Worm (Caenorhabditis elegans) whole organism, L4 larva: ENCODE results near the gene ergo-1.

Experiments used
- F10B5.3 ChIP-seq: sonication (generic microtip); optimal IDR thresholded peaks from 2 replicates; lab custom pipeline; 2016; ENCODE audit warnings: mild to moderate bottlenecking, missing genetic modification characterization, missing compliant biosample characterization
- F37D6.2 ChIP-seq: sonication (generic microtip); optimal IDR thresholded peaks from 2 replicates; lab custom pipeline; 2016; ENCODE audit warnings: mild to moderate bottlenecking, missing genetic modification characterization, missing compliant biosample characterization
- F44E2.7 ChIP-seq: fragments of 200-800 bp; sonication (Bioruptor generic); IDR thresholded peaks from 2 replicates; pipeline ENCODE4 v2.1.2; 2022; ENCODE audit warnings: missing genetic modification characterization, missing compliant biosample characterization
- Y105C5A.15 ChIP-seq: fragments of 200-800 bp; sonication (Bioruptor generic); IDR thresholded peaks from 2 replicates; pipeline ENCODE4 v1.3.6; 2022; ENCODE audit warnings: missing genetic modification characterization, missing compliant biosample characterization
- Y48G9A.11 ChIP-seq: fragments of 200-800 bp; sonication (Bioruptor generic); IDR thresholded peaks from 2 replicates; pipeline ENCODE4 v1.3.6; 2022; ENCODE audit warnings: missing genetic modification reagents, missing genetic modification characterization, missing compliant biosample characterization
- aha-1 ChIP-seq: fragments of 150-350 bp; peaks from one replicate; lab custom pipeline; 2014; ENCODE audit warnings: missing biosample characterization, missing genetic modification characterization
- ama-1 ChIP-seq: fragments of 150-350 bp; optimal IDR thresholded peaks from 2 replicates; lab custom pipeline; 2014; ENCODE audit warnings: inconsistent platforms, mixed read lengths
- arid-1 ChIP-seq: fragments of 200-800 bp; sonication (Bioruptor generic); conservative IDR thresholded peaks from 2 replicates; pipeline ENCODE4 v1.3.6; 2022; ENCODE audit warnings: missing genetic modification reagents, missing genetic modification characterization, missing compliant biosample characterization
- attf-4 ChIP-seq: sonication (generic microtip); optimal IDR thresholded peaks from 3 replicates; lab custom pipeline; 2017; ENCODE audit warnings: missing biosample characterization, missing genetic modification characterization
- ceh-62 ChIP-seq: sonication (generic microtip); optimal IDR thresholded peaks from 2 replicates; lab custom pipeline; 2017; ENCODE audit warnings: missing biosample characterization, missing genetic modification characterization
- ceh-82 ChIP-seq: sonication (generic microtip); optimal IDR thresholded peaks from 2 replicates; lab custom pipeline; 2017; ENCODE audit warnings: missing biosample characterization, missing genetic modification characterization
- ctbp-1 ChIP-seq: fragments of 200-800 bp; sonication (Bioruptor generic); IDR thresholded peaks from 2 replicates; pipeline ENCODE4 v1.3.6; 2022; ENCODE audit warnings: missing genetic modification reagents, missing genetic modification characterization, missing compliant biosample characterization
- daf-16 ChIP-seq, 3 experiments: sonication (generic microtip); optimal IDR thresholded peaks; 2 replicates each; lab custom pipeline; 2016 to 2017; ENCODE audit warnings: missing genetic modification characterization in 3 of 3, missing genetic modification reagents in 3 of 3, mild to moderate bottlenecking in 2 of 3, missing compliant biosample characterization in 2 of 3, missing biosample characterization in 1 of 3, moderate library complexity in 1 of 3
- dmd-9 ChIP-seq: fragments of 200-800 bp; sonication (Bioruptor generic); IDR thresholded peaks from 2 replicates; pipeline ENCODE4 v1.3.6; 2022; ENCODE audit warnings: missing genetic modification reagents, missing genetic modification characterization, missing compliant biosample characterization
- dpl-1 ChIP-seq: fragments of 150-350 bp; optimal IDR thresholded peaks from 2 replicates; lab custom pipeline; 2014; ENCODE audit warnings: missing biosample characterization, missing genetic modification reagents, missing genetic modification characterization
- dve-1 ChIP-seq: sonication (generic microtip); optimal IDR thresholded peaks from 2 replicates; lab custom pipeline; 2017; ENCODE audit warnings: antibody characterized with exemption, mild to moderate bottlenecking, missing genetic modification characterization, missing compliant biosample characterization; ENCODE audit not compliant: insufficient read depth
- hif-1 ChIP-seq, 2 experiments: sonication (generic microtip); optimal IDR thresholded peaks; 2 replicates each; lab custom pipeline; 2016 to 2017; ENCODE audit warnings: missing compliant biosample characterization in 2 of 2, missing genetic modification characterization in 2 of 2, missing genetic modification reagents in 2 of 2, missing genotype in 2 of 2, mild to moderate bottlenecking in 1 of 2
- hlh-11 ChIP-seq: fragments of 200-800 bp; sonication (Bioruptor generic); optimal IDR thresholded peaks from 2 replicates; lab custom pipeline; 2018; ENCODE audit warnings: mild to moderate bottlenecking, missing genetic modification characterization, missing compliant biosample characterization
- hlh-30 ChIP-seq: sonication (generic microtip); optimal IDR thresholded peaks from 2 replicates; lab custom pipeline; 2017; ENCODE audit warnings: antibody characterized with exemption, mild to moderate bottlenecking, missing genetic modification characterization, missing compliant biosample characterization; ENCODE audit not compliant: insufficient read depth
- hmg-1.1 ChIP-seq: fragments of 200-800 bp; sonication (Bioruptor generic); IDR thresholded peaks from 2 replicates; pipeline ENCODE4 v1.3.6; 2022; ENCODE audit warnings: missing genetic modification reagents, missing genetic modification characterization, missing compliant biosample characterization
- lim-7 ChIP-seq: fragments of 200-800 bp; sonication (Bioruptor generic); IDR thresholded peaks from 2 replicates; pipeline ENCODE4 v1.3.6; 2022; ENCODE audit warnings: missing genetic modification characterization, missing compliant biosample characterization
- lin-38 ChIP-seq: fragments of 200-800 bp; sonication (Bioruptor generic); IDR thresholded peaks from 2 replicates; pipeline ENCODE4 v1.3.6; 2022; ENCODE audit warnings: missing genetic modification reagents, missing genetic modification characterization, missing compliant biosample characterization
- lsy-2 ChIP-seq, 2 experiments: fragments of 150-350 bp in 1 of 2; sonication (generic microtip) in 1 of 2; optimal IDR thresholded peaks; 2 replicates each; lab custom pipeline; 2014 to 2017; ENCODE audit warnings: missing biosample characterization in 2 of 2, missing genetic modification characterization in 2 of 2
- mdl-1 ChIP-seq, 2 experiments: fragments of 150-350 bp in 1 of 2; sonication (generic microtip) in 1 of 2; optimal IDR thresholded peaks; 2 replicates each; lab custom pipeline; 2014 to 2017; ENCODE audit warnings: missing biosample characterization in 2 of 2, missing genetic modification characterization in 2 of 2
- mep-1 ChIP-seq: fragments of 150-350 bp; sonication (generic microtip); optimal IDR thresholded peaks from 3 replicates; lab custom pipeline; 2014; ENCODE audit warnings: missing biosample characterization, missing genetic modification characterization
- mes-2 ChIP-seq: sonication (generic microtip); optimal IDR thresholded peaks from 2 replicates; lab custom pipeline; 2016; ENCODE audit warnings: missing genotype, mild to moderate bottlenecking, missing genetic modification characterization, missing compliant biosample characterization; ENCODE audit not compliant: poor library complexity, severe bottlenecking
- nhr-11 ChIP-seq: fragments of 150-350 bp; optimal IDR thresholded peaks from 2 replicates; lab custom pipeline; 2014; ENCODE audit warnings: missing biosample characterization, missing genetic modification characterization
- nhr-25 ChIP-seq: sonication (generic microtip); optimal IDR thresholded peaks from 2 replicates; lab custom pipeline; 2017; ENCODE audit warnings: missing genetic modification characterization, mild to moderate bottlenecking, missing compliant biosample characterization, antibody characterized with exemption, moderate library complexity, borderline replicate concordance; ENCODE audit not compliant: insufficient read depth
- nhr-28 ChIP-seq: fragments of 150-350 bp; optimal IDR thresholded peaks from 2 replicates; lab custom pipeline; 2014; ENCODE audit warnings: missing biosample characterization, missing genetic modification characterization
- nhr-48 ChIP-seq: sonication (generic microtip); optimal IDR thresholded peaks from 2 replicates; lab custom pipeline; 2016; ENCODE audit warnings: mild to moderate bottlenecking, missing genetic modification characterization, missing compliant biosample characterization
- nhr-6 ChIP-seq: fragments of 150-350 bp; optimal IDR thresholded peaks from 2 replicates; lab custom pipeline; 2014; ENCODE audit warnings: missing biosample characterization, missing genetic modification characterization
- nhr-77 ChIP-seq: fragments of 150-350 bp; optimal IDR thresholded peaks from 2 replicates; lab custom pipeline; 2014; ENCODE audit warnings: missing biosample characterization, missing genetic modification characterization
- pqm-1 ChIP-seq: sonication (generic microtip); optimal IDR thresholded peaks from 2 replicates; lab custom pipeline; 2017; ENCODE audit warnings: missing biosample characterization, missing genetic modification characterization
- rbr-2 ChIP-seq: sonication (generic microtip); optimal IDR thresholded peaks from 2 replicates; lab custom pipeline; 2016; ENCODE audit warnings: missing genotype, missing genetic modification characterization, missing compliant biosample characterization
- saeg-2 ChIP-seq: fragments of 200-800 bp; sonication (Bioruptor generic); IDR thresholded peaks from 2 replicates; pipeline ENCODE4 v1.3.6; 2022; ENCODE audit warnings: missing genetic modification reagents, missing genetic modification characterization, missing compliant biosample characterization
- spr-1 ChIP-seq: sonication (generic microtip); optimal IDR thresholded peaks from 2 replicates; lab custom pipeline; 2016; ENCODE audit warnings: mild to moderate bottlenecking, missing genetic modification characterization, missing compliant biosample characterization
- spr-3 ChIP-seq: fragments of 200-800 bp; sonication (Bioruptor generic); optimal IDR thresholded peaks from 2 replicates; lab custom pipeline; 2018; ENCODE audit warnings: mild to moderate bottlenecking, missing genetic modification characterization, missing compliant biosample characterization
- unc-62 ChIP-seq, 3 experiments: fragments of 150-350 bp in 1 of 3; sonication (generic microtip); optimal IDR thresholded peaks in 2 of 3; peaks in 1 of 3; 1 replicate in 1 of 3; 2 replicates in 2 of 3; lab custom pipeline; 2014 to 2017; ENCODE audit warnings: missing biosample characterization in 3 of 3, missing genetic modification characterization in 3 of 3, missing genetic modification reagents in 3 of 3, missing genotype in 1 of 3
- zip-2 ChIP-seq: fragments of 150-350 bp; optimal IDR thresholded peaks from 2 replicates; lab custom pipeline; 2014; ENCODE audit warnings: missing biosample characterization, missing genetic modification characterization

The ergo-1 gene

ce11 chrV:975184-975583, 33.4 kb upstream of the ergo-1 start:
- 0 out of 2 replicates have a peak, but pooled peaks have one; percentile 28 for TF ChIP-seq arid-1 (GFP tag; lab: Robert Waterston, UW)
- no peak for TF ChIP-seq attf-4
- TF ChIP-seq dpl-1 = peak; percentile 44
- TF ChIP-seq hmg-1.1 (GFP tag; lab: Robert Waterston, UW) = peak; percentile 71
- TF ChIP-seq nhr-6 (tag; lab: Kevin White, UChicago) = no peak
- peak in 1 of 2 experiments; percentile 99 for TF ChIP-seq unc-62 (GFP tag; optimal IDR thresholded peaks at IDR 0.05 in 1 of 2; lab: Kevin White, UChicago)
- no peak for TF ChIP-seq unc-62 (tag; optimal IDR thresholded peaks at IDR 0.05; lab: Kevin White, UChicago)
- peak; percentile 35 for TF ChIP-seq F37D6.2 (tag; lab: Kevin White, UChicago)
- TF ChIP-seq nhr-28 (tag; lab: Kevin White, UChicago) = peak; percentile 30
- no peak for TF ChIP-seq zip-2 (tag; lab: Kevin White, UChicago)
- no peak for TF ChIP-seq lim-7 (GFP tag; lab: Robert Waterston, UW)
- no peak for TF ChIP-seq ceh-62 (tag; lab: Kevin White, UChicago)
- peak in 1 of 2 experiments; percentile 55 for TF ChIP-seq mdl-1 (tag; optimal IDR thresholded peaks at IDR 0.05; lab: Kevin White, UChicago)
- TF ChIP-seq dve-1 (tag; lab: Kevin White, UChicago) = peak; percentile 53
- peak; percentile 47 for TF ChIP-seq rbr-2 (tag; lab: Kevin White, UChicago)
- 0 out of 2 replicates have a peak, but pooled peaks have one; percentile 8 for TF ChIP-seq lin-38 (GFP tag; lab: Robert Waterston, UW)
- no peak for TF ChIP-seq Y48G9A.11 (GFP tag; lab: Robert Waterston, UW)
- TF ChIP-seq hlh-30 = peak; percentile 44
- TF ChIP-seq daf-16 (GFP tag; optimal IDR thresholded peaks at IDR 0.05; lab: Kevin White, UChicago) = no peak
- TF ChIP-seq daf-16 (tag; optimal IDR thresholded peaks at IDR 0.05; lab: Kevin White, UChicago) = peak; percentile 38
- peak; percentile 75 for TF ChIP-seq hlh-11 (tag; lab: Kevin White, UChicago)
- TF ChIP-seq saeg-2 = no peak
- no peak for TF ChIP-seq ceh-82 (tag; lab: Kevin White, UChicago)
- TF ChIP-seq mes-2 = peak; percentile 9
- peak in 1 of 2 experiments; percentile 40 for TF ChIP-seq hif-1 (tag; optimal IDR thresholded peaks at IDR 0.05; lab: Kevin White, UChicago)
- 0 out of 2 replicates have a peak, but pooled peaks have one; percentile 35 for TF ChIP-seq ctbp-1 (GFP tag; lab: Robert Waterston, UW)
- peak; percentile 78 for TF ChIP-seq mep-1 (tag; lab: Kevin White, UChicago)
- peak; percentile 1 for TF ChIP-seq spr-1 (tag; lab: Kevin White, UChicago)
- TF ChIP-seq lsy-2 (tag; optimal IDR thresholded peaks at IDR 0.05; lab: Kevin White, UChicago) = peak; percentile 34 to 50

ce11 chrV:976498-977063, 32.0 kb upstream of the ergo-1 start:
- TF ChIP-seq nhr-25 (tag; lab: Kevin White, UChicago) = no peak
- TF ChIP-seq nhr-28 (tag; lab: Kevin White, UChicago) = peak; percentile 58
- TF ChIP-seq F37D6.2 (tag; lab: Kevin White, UChicago) = no peak
- TF ChIP-seq ctbp-1 (GFP tag; lab: Robert Waterston, UW) = no peak
- no peak for TF ChIP-seq daf-16 (GFP tag; optimal IDR thresholded peaks at IDR 0.05; lab: Kevin White, UChicago)
- peak; percentile 10 for TF ChIP-seq daf-16 (tag; optimal IDR thresholded peaks at IDR 0.05; lab: Kevin White, UChicago)
- TF ChIP-seq pqm-1 = peak; percentile 65
- peak; percentile 74 for TF ChIP-seq aha-1

ce11 chrV:977853-978252, 30.8 kb upstream of the ergo-1 start:
- TF ChIP-seq ceh-62 (tag; lab: Kevin White, UChicago) (no peak), dpl-1 (no peak), nhr-48 (tag; lab: Kevin White, UChicago) (no peak), nhr-11 (tag; lab: Kevin White, UChicago) (no peak), Y105C5A.15 (no peak), pqm-1 (no peak), ama-1 (no peak), spr-3 (GFP tag; lab: Kevin White, UChicago) (no peak), ceh-82 (tag; lab: Kevin White, UChicago) (no peak), dmd-9 (GFP tag; lab: Robert Waterston, UW) (no peak), F44E2.7 (GFP tag; lab: Robert Waterston, UW) (no peak), F10B5.3 (tag; lab: Kevin White, UChicago) (no peak), nhr-77 (tag; lab: Kevin White, UChicago) (no peak)
